Fruit fly (Drosophila melanogaster): ENCODE measurements around the gene CG5664.

CG5664 gene

dm6 chr3L:21433098-21433497, 8.1 kb downstream of the CG5664 start, which contains the start of the genes barc and Aef1 (continued):
- TF ChIP-seq Nf-YA (GFP tag; IDR thresholded peaks at IDR 0.05) (0 out of 2 replicates have a peak, but pooled peaks have one; percentile 31), pb (GFP tag; optimal IDR thresholded peaks at IDR 0.05) (peak; percentile 49), Sry-δ (GFP tag; optimal IDR thresholded peaks at IDR 0.05) (peak; percentile 93), ken (GFP tag; IDR thresholded peaks at IDR 0.05) (peak; percentile 80), CG12155 (GFP tag; optimal IDR thresholded peaks at IDR 0.05) (peak; percentile 87), D19A (tag; optimal IDR thresholded peaks at IDR 0.05) (no peak), CG15073 (GFP tag; optimal IDR thresholded peaks at IDR 0.05) (peak; percentile 59), YL-1 (GFP tag; optimal IDR thresholded peaks at IDR 0.05) (peak; percentile 80), tin (GFP tag; optimal IDR thresholded peaks at IDR 0.05) (peak; percentile 92), cg (GFP tag; optimal IDR thresholded peaks at IDR 0.05) (no peak), Bgb (GFP tag; IDR thresholded peaks at IDR 0.05; ENCODE audit: partially characterized antibody) (peak; percentile 82), ATbp (GFP tag; optimal IDR thresholded peaks at IDR 0.05) (peak; percentile 42), CG30020 (tag; optimal IDR thresholded peaks at IDR 0.05) (peak; percentile 79), Kr (GFP tag; optimal IDR thresholded peaks at IDR 0.05) (no peak), CG4282 (GFP tag; optimal IDR thresholded peaks at IDR 0.05) (peak; percentile 62), run (tag; optimal IDR thresholded peaks at IDR 0.05) (no peak), scrt (GFP tag; optimal IDR thresholded peaks at IDR 0.05) (no peak), Xbp1 (GFP tag; optimal IDR thresholded peaks at IDR 0.05) (peak; percentile 94), CG8359 (GFP tag; optimal IDR thresholded peaks at IDR 0.05; ENCODE audit: borderline replicate concordance) (no peak), mirr (GFP tag; optimal IDR thresholded peaks at IDR 0.05) (no peak), zen (tag; optimal IDR thresholded peaks at IDR 0.05) (peak; percentile 86), luna (GFP tag; optimal IDR thresholded peaks at IDR 0.05) (peak; percentile 55), gsb-n (tag; optimal IDR thresholded peaks at IDR 0.05) (peak; percentile 64), CG3995 (GFP tag; optimal IDR thresholded peaks at IDR 0.05) (peak; percentile 98), sob (GFP tag; IDR thresholded peaks at IDR 0.05) (peak; percentile 89), CG4424 (GFP tag; optimal IDR thresholded peaks at IDR 0.05) (peak; percentile 90), CG13296 (GFP tag; optimal IDR thresholded peaks at IDR 0.05) (peak; percentile 67), trem (tag; optimal IDR thresholded peaks at IDR 0.05) (peak; percentile 88), Rx (GFP tag; IDR thresholded peaks at IDR 0.05) (peak; percentile 70), Abd-B (GFP tag; optimal IDR thresholded peaks at IDR 0.05) (peak; percentile 94), CG1832 (GFP tag; optimal IDR thresholded peaks at IDR 0.05) (no peak), corto (GFP tag; optimal IDR thresholded peaks at IDR 0.05) (peak; percentile 61), BtbVII (GFP tag; optimal IDR thresholded peaks at IDR 0.05) (peak; percentile 6), grau (tag; optimal IDR thresholded peaks at IDR 0.05) (peak; percentile 84), CG12769 (tag; optimal IDR thresholded peaks at IDR 0.05) (peak; percentile 68), NK7.1 (GFP tag; optimal IDR thresholded peaks at IDR 0.05) (no peak), CG14441 (GFP tag; IDR thresholded peaks at IDR 0.05) (peak; percentile 89), lov (optimal IDR thresholded peaks at IDR 0.05) (no peak), lov (GFP tag; IDR thresholded peaks at IDR 0.05) (no peak), ind (GFP tag; optimal IDR thresholded peaks at IDR 0.05) (peak; percentile 92), da (GFP tag; optimal IDR thresholded peaks at IDR 0.05) (peak; percentile 60), amos (GFP tag; IDR thresholded peaks at IDR 0.05; ENCODE audit: partially characterized antibody) (peak; percentile 79), CG12071 (GFP tag; optimal IDR thresholded peaks at IDR 0.05) (no peak), zf30C (GFP tag; optimal IDR thresholded peaks at IDR 0.05) (no peak), sima (GFP tag; optimal IDR thresholded peaks at IDR 0.05) (peak; percentile 17), gem (tag; optimal IDR thresholded peaks at IDR 0.05) (peak; percentile 93), pzg (GFP tag; optimal IDR thresholded peaks at IDR 0.05) (peak; percentile 72), esg (GFP tag; conservative IDR thresholded peaks at IDR 0.05) (peak; percentile 88), nerfin-1 (tag; optimal IDR thresholded peaks at IDR 0.05) (peak; percentile 97), bsh (GFP tag; optimal IDR thresholded peaks at IDR 0.05) (peak in 1 of 2 experiments; percentile 81), ham (GFP tag; IDR thresholded peaks at IDR 0.05) (0 out of 2 replicates have a peak, but pooled peaks have one; percentile 30)
